Worm (Caenorhabditis elegans): ENCODE measurements around the gene F35B12.10.
A peak's percentile ranks its signal among the peaks of the same experiment; 100 is the strongest.

F35B12.10 gene

DNA sequence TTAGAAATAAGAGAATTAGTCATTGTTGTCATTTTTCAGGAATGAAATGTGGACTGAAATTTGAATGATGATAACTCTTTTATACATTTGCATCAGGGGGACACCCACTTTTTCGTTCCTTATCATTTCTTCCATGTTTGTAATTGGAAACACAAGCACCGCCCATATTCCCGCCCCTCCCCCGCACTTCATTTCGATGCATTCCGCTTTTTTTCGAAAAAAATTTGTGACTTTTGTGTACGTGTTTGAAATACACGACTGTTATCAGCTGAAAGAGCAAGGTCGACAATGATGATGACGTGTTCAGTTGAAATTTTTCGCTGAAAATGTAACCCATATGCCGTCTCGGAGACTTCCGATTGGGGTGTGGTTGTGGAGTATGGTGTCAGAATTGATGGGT, 21.6 kb upstream of the F35B12.10 start, which contains the start of gene zip-10 (continued):
- TF ChIP-seq F37D6.2 (tag; optimal IDR thresholded peaks at IDR 0.05), result no peak
- TF ChIP-seq mxl-2 (GFP tag; conservative IDR thresholded peaks at IDR 0.05), result no peak
- TF ChIP-seq hlh-11 (tag; optimal IDR thresholded peaks at IDR 0.05), result peak; percentile 78
- TF ChIP-seq lin-1 (GFP tag; IDR thresholded peaks at IDR 0.05), result 0 out of 2 replicates have a peak, but pooled peaks have one; percentile 16
- TF ChIP-seq Y48G9A.11 (GFP tag; IDR thresholded peaks at IDR 0.05), result no peak
- peak; percentile 72 for TF ChIP-seq pqm-1 (tag; optimal IDR thresholded peaks at IDR 0.05)
- no peak for TF ChIP-seq madf-9 (GFP tag; conservative IDR thresholded peaks at IDR 0.05)
- no peak for TF ChIP-seq sdz-12 (GFP tag; optimal IDR thresholded peaks at IDR 0.05)
- no peak for TF ChIP-seq nhr-10 (tag; optimal IDR thresholded peaks at IDR 0.05)
- TF ChIP-seq lin-39 (tag; optimal IDR thresholded peaks at IDR 0.05), result no peak
- no peak for TF ChIP-seq zag-1 (tag; optimal IDR thresholded peaks at IDR 0.05)
- no peak for TF ChIP-seq nhr-237 (tag; optimal IDR thresholded peaks at IDR 0.05)
- TF ChIP-seq F10B5.3 (tag; optimal IDR thresholded peaks at IDR 0.05), result no peak
- peak; percentile 40 for TF ChIP-seq nhr-48 (tag; optimal IDR thresholded peaks at IDR 0.05)
- no peak for TF ChIP-seq spr-3 (GFP tag; optimal IDR thresholded peaks at IDR 0.05)
- TF ChIP-seq cey-2 (tag; optimal IDR thresholded peaks at IDR 0.05; ENCODE audit: borderline replicate concordance, insufficient read depth), result no peak
- TF ChIP-seq php-3 (GFP tag; IDR thresholded peaks at IDR 0.05), result peak; percentile 68; the same call in 1 of the 2 replicates
- TF ChIP-seq nhr-102 (tag; optimal IDR thresholded peaks at IDR 0.05), result no peak
- no peak for TF ChIP-seq madf-5 (GFP tag; IDR thresholded peaks at IDR 0.05)
- no peak for TF ChIP-seq ctbp-1 (GFP tag; IDR thresholded peaks at IDR 0.05)
- no peak for TF ChIP-seq fos-1 (tag; optimal IDR thresholded peaks at IDR 0.05)
- TF ChIP-seq aly-2 (tag; optimal IDR thresholded peaks at IDR 0.05), result no peak
- no peak for TF ChIP-seq arid-1 (GFP tag; conservative IDR thresholded peaks at IDR 0.05)
- TF ChIP-seq nhr-11 (tag; optimal IDR thresholded peaks at IDR 0.05), result no peak
- TF ChIP-seq daf-16 (GFP tag; optimal IDR thresholded peaks at IDR 0.05), result no peak
- peak; percentile 69 for TF ChIP-seq daf-16 (tag; optimal IDR thresholded peaks at IDR 0.05)

DNA sequence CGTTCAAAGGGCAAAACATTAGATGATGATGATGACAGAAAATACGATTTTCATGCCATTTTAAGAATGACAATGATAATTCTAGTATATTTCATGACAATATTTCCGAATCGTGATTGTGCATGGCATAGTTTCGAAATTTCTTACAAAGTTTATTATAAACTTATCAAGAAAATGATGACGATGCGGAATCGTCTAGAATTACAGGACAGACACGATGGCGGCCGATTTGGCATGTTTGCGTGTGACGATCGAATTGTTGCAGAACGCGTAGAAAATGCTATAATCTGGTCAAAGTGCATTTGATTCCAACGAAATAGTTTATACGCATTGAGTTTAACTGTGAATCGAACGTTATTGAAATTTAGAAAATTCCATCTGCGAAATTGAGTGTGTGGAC, 20.2 kb upstream of the F35B12.10 start:
- peak; percentile 82 for TF ChIP-seq aha-1 (tag)
- TF ChIP-seq nhr-25 (tag; optimal IDR thresholded peaks at IDR 0.05; ENCODE audit: borderline replicate concordance, insufficient read depth), result no peak
- no peak for TF ChIP-seq hlh-30 (tag; optimal IDR thresholded peaks at IDR 0.05; ENCODE audit: insufficient read depth)
- no peak for TF ChIP-seq F44E2.7 (GFP tag; IDR thresholded peaks at IDR 0.05)
- no peak for TF ChIP-seq lin-1 (GFP tag; IDR thresholded peaks at IDR 0.05)
- TF ChIP-seq nhr-237 (tag; optimal IDR thresholded peaks at IDR 0.05), result no peak
- TF ChIP-seq dpl-1 (GFP tag; optimal IDR thresholded peaks at IDR 0.05), result no peak
- no peak for TF ChIP-seq php-3 (GFP tag; IDR thresholded peaks at IDR 0.05)
- peak; percentile 49; the same call in 1 of the 2 replicates for TF ChIP-seq dmd-6 (GFP tag; IDR thresholded peaks at IDR 0.05)
- no peak for TF ChIP-seq zfp-3 (GFP tag; conservative IDR thresholded peaks at IDR 0.05)
- TF ChIP-seq dve-1 (tag; optimal IDR thresholded peaks at IDR 0.05; ENCODE audit: insufficient read depth), result peak; percentile 18
- no peak for TF ChIP-seq cey-2 (tag; optimal IDR thresholded peaks at IDR 0.05; ENCODE audit: borderline replicate concordance, insufficient read depth)
- TF ChIP-seq daf-16 (GFP tag; optimal IDR thresholded peaks at IDR 0.05), result no peak
- peak; percentile 34 for TF ChIP-seq daf-16 (tag; optimal IDR thresholded peaks at IDR 0.05)
- TF ChIP-seq lir-3 (tag; optimal IDR thresholded peaks at IDR 0.05), result no peak
- no peak for TF ChIP-seq F37D6.2 (tag; optimal IDR thresholded peaks at IDR 0.05)
- TF ChIP-seq F26F4.8 (GFP tag; conservative IDR thresholded peaks at IDR 0.05), result no peak
- peak; percentile 57 for TF ChIP-seq hlh-11 (tag; optimal IDR thresholded peaks at IDR 0.05)

DNA sequence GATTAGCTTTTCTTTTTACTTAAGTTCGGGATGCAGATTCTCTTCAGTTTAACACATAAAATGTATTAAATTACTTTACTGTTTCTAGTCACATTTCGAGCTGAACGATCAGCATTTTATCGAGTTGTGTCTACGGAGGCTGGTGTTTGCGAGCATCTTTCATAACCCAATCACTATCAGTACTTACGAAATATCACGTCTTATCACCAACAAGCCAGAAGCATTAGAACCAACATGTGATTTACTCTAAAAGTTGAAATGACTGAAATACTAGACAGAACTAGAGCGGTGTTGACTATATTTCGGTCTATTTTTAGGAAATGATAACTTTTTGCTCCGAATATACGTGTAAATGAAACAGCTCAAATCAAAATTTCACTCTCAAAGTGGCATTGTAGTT, 19.4 kb upstream of the F35B12.10 start:
- no peak for TF ChIP-seq nhr-42 (GFP tag; IDR thresholded peaks at IDR 0.05)
- no peak for TF ChIP-seq aly-2 (tag; optimal IDR thresholded peaks at IDR 0.05)
- TF ChIP-seq mdl-1 (tag; optimal IDR thresholded peaks at IDR 0.05), result peak in 1 of 2 experiments; percentile 20
- TF ChIP-seq nhr-111 (GFP tag; optimal IDR thresholded peaks at IDR 0.05), result no peak
- TF ChIP-seq nhr-77 (tag; optimal IDR thresholded peaks at IDR 0.05), result peak; percentile 34
- TF ChIP-seq hif-1 (tag; optimal IDR thresholded peaks at IDR 0.05), result peak in 1 of 2 experiments; percentile 12
- no peak for TF ChIP-seq duxl-1 (tag; optimal IDR thresholded peaks at IDR 0.05; ENCODE audit: poor library complexity)
- TF ChIP-seq dve-1 (tag; optimal IDR thresholded peaks at IDR 0.05; ENCODE audit: insufficient read depth), result peak; percentile 58
- TF ChIP-seq nhr-48 (tag; optimal IDR thresholded peaks at IDR 0.05), result peak; percentile 18
- no peak for TF ChIP-seq daf-16 (GFP tag; optimal IDR thresholded peaks at IDR 0.05)
- TF ChIP-seq daf-16 (tag; optimal IDR thresholded peaks at IDR 0.05), result peak; percentile 77
- TF ChIP-seq mes-2 (tag; optimal IDR thresholded peaks at IDR 0.05; ENCODE audit: poor library complexity, severe bottlenecking), result peak; percentile 7
- peak; percentile 91 for TF ChIP-seq pqm-1 (tag; optimal IDR thresholded peaks at IDR 0.05)
- 0 out of 2 replicates have a peak, but pooled peaks have one; percentile 51 for TF ChIP-seq php-3 (GFP tag; IDR thresholded peaks at IDR 0.05)
- TF ChIP-seq dmd-6 (GFP tag; IDR thresholded peaks at IDR 0.05), result peak; percentile 81
- TF ChIP-seq nhr-10 (tag; optimal IDR thresholded peaks at IDR 0.05), result no peak
- TF ChIP-seq nhr-28 (tag; optimal IDR thresholded peaks at IDR 0.05), result peak; percentile 75
- peak; percentile 45 for TF ChIP-seq hlh-30 (tag; optimal IDR thresholded peaks at IDR 0.05; ENCODE audit: insufficient read depth)
- peak; percentile 60 for TF ChIP-seq hlh-11 (tag; optimal IDR thresholded peaks at IDR 0.05)
- no peak for TF ChIP-seq dpl-1 (GFP tag; optimal IDR thresholded peaks at IDR 0.05)

Measured in whole organism, L4 larva.